Worm (Caenorhabditis elegans): ENCODE measurements around the gene F40G9.12.

The F40G9.12 gene

ce11 chrIII:169478-169877 lies 2.2 kb upstream of the F40G9.12 start, which contains the start of gene F40G9.18:
Gene F40G9.18, minus strand, starts transcription at chrIII:169578.
- TF ChIP-seq ztf-11 (tag; optimal IDR thresholded peaks at IDR 0.05) (no peak), skn-1 (tag; optimal IDR thresholded peaks at IDR 0.05) (no peak), nhr-21 (tag; optimal IDR thresholded peaks at IDR 0.05) (no peak), mbf-1 (tag; optimal IDR thresholded peaks at IDR 0.05) (no peak), nhr-23 (tag; optimal IDR thresholded peaks at IDR 0.05) (no peak), blmp-1 (tag; optimal IDR thresholded peaks at IDR 0.05; ENCODE audit: insufficient read depth) (no peak), nhr-10 (tag; optimal IDR thresholded peaks at IDR 0.05) (no peak), lsy-2 (tag; optimal IDR thresholded peaks at IDR 0.05) (no peak)

ce11 chrIII:173501-173900 lies 1.9 kb downstream of the F40G9.12 start, which contains the start of gene F40G9.19:
Gene F40G9.19, plus strand, starts transcription at chrIII:173801.
- TF ChIP-seq ztf-4 (tag; optimal IDR thresholded peaks at IDR 0.05) (no peak), lin-11 (tag; optimal IDR thresholded peaks at IDR 0.05) (no peak), nhr-10 (tag; optimal IDR thresholded peaks at IDR 0.05) (no peak), elt-3 (tag; optimal IDR thresholded peaks at IDR 0.05) (no peak), zag-1 (tag; optimal IDR thresholded peaks at IDR 0.05) (no peak), ceh-82 (tag; optimal IDR thresholded peaks at IDR 0.05) (no peak), nhr-237 (tag; optimal IDR thresholded peaks at IDR 0.05) (no peak), ceh-16 (tag; optimal IDR thresholded peaks at IDR 0.05) (no peak), egl-27 (tag; optimal IDR thresholded peaks at IDR 0.05) (no peak), unc-62 (GFP tag; optimal IDR thresholded peaks at IDR 0.05) (no peak), sma-3 (GFP tag; optimal IDR thresholded peaks at IDR 0.05) (no peak), fos-1 (tag; optimal IDR thresholded peaks at IDR 0.05) (no peak), R02D3.7 (tag; optimal IDR thresholded peaks at IDR 0.05) (no peak), lin-39 (tag; optimal IDR thresholded peaks at IDR 0.05) (no peak), ztf-11 (tag; optimal IDR thresholded peaks at IDR 0.05) (no peak), aly-2 (tag; optimal IDR thresholded peaks at IDR 0.05) (no peak), sma-9 (GFP tag; optimal IDR thresholded peaks at IDR 0.05) (no peak), sma-9 (tag; optimal IDR thresholded peaks at IDR 0.05) (no peak), nhr-6 (tag; optimal IDR thresholded peaks at IDR 0.05) (no peak), ztf-1 (GFP tag; conservative IDR thresholded peaks at IDR 0.05) (no peak)

- TF ChIP-seq F13H6.1 (tag; optimal IDR thresholded peaks at IDR 0.05) = no peak
- TF ChIP-seq fos-1 (tag; optimal IDR thresholded peaks at IDR 0.05) = peak; percentile 53
- TF ChIP-seq nhr-21 (tag; optimal IDR thresholded peaks at IDR 0.05) = no peak
These were observed 4.1 kb downstream of the F40G9.12 start, which contains the start of gene clec-148 for ce11 chrIII:175733-176132. Gene clec-148, minus strand, starts transcription at chrIII:175833.

DNA sequence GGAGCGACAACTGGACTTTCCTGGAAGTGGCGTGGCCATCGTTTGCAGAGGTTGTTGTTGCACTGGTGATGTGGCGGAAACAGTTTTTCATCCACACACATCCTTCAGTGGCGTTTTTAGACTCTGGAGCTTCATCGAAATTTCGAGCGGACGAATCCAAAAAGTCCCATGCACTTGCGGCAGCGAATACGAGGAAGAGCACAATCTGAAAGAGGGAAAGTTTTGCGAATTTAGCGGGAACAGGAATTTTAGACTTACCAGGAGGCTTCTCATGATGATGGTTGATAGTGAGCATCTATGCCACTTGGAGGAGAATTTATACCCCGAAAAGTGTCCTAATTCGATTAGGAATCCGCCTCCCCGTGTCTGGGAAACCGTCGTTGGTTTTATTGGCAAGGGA lies 6.1 kb downstream of the F40G9.12 start, which contains the start of gene F40G9.14:
Gene F40G9.14 (minus strand): TSS at position 101 of the 400 bp plus-strand sequence.
- TF ChIP-seq mab-5 (tag; optimal IDR thresholded peaks at IDR 0.05) = no peak
- TF ChIP-seq alr-1 (tag; optimal IDR thresholded peaks at IDR 0.05) = no peak

DNA sequence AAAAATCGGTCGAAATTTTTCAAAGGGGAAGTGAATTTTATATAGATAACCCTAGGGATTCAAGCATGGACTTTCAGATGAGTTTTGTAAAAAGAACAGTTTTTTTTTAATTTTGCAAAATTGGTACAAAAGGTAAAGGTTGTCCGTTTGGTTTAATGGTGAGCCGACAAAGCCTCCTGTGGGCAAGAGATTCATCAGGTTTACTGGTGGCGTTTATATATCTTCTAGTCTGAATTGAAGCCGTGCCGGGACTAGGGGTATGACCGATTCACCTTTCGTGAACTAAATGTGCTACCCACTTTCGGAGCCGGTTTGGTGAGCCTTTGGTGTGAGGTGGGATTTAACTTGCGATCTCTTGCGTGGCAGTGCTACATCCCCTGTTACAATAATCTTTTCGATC lies 6.5 kb downstream of the F40G9.12 start:
- TF ChIP-seq ceh-16 (tag; optimal IDR thresholded peaks at IDR 0.05) (no peak), mab-5 (tag; optimal IDR thresholded peaks at IDR 0.05) (no peak)

DNA sequence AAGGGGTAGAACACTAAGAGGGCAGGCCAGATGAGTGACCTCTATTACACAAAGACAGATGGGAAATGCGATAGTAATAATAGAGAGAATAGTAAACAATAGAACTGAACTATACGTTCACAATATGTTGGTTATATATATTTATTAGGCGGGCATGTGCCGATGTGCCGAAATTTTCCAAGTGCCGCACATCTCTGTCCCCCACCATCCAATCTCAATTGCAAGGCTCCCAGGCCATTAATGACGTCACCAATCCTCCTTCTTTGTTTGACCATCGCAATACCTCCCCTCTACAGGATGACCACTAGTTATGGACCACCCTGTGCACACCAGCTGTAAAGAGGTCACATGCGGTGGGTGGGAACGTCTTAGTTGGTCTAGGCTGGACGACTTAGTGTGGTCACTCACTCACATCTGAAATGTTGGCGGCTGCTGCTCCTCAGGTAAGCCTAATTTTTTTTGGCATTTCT lies 7.5 kb downstream of the F40G9.12 start, which contains the start of gene F40G9.6:
Gene F40G9.6 (plus strand): TSS at position 420 of the 470 bp plus-strand sequence.
- TF ChIP-seq elt-1 (tag; optimal IDR thresholded peaks at IDR 0.05) = no peak
- no peak for TF ChIP-seq lin-13 (GFP tag; optimal IDR thresholded peaks at IDR 0.05)
- TF ChIP-seq sma-9 (GFP tag; optimal IDR thresholded peaks at IDR 0.05) = no peak
- no peak for TF ChIP-seq sma-9 (tag; optimal IDR thresholded peaks at IDR 0.05)
- no peak for TF ChIP-seq mdl-1 (tag; optimal IDR thresholded peaks at IDR 0.05)
- no peak for TF ChIP-seq fos-1 (tag; optimal IDR thresholded peaks at IDR 0.05)
- TF ChIP-seq zag-1 (tag; optimal IDR thresholded peaks at IDR 0.05) = no peak
- no peak for TF ChIP-seq nhr-77 (tag; optimal IDR thresholded peaks at IDR 0.05)
- no peak for TF ChIP-seq nhr-23 (tag; optimal IDR thresholded peaks at IDR 0.05)
- TF ChIP-seq blmp-1 (tag; optimal IDR thresholded peaks at IDR 0.05; ENCODE audit: insufficient read depth) = no peak
- no peak for TF ChIP-seq F13H6.1 (tag; optimal IDR thresholded peaks at IDR 0.05)
- TF ChIP-seq ceh-16 (tag; optimal IDR thresholded peaks at IDR 0.05) = no peak
- no peak for TF ChIP-seq nhr-129 (tag; optimal IDR thresholded peaks at IDR 0.05)
- TF ChIP-seq peb-1 (tag; optimal IDR thresholded peaks at IDR 0.05) = no peak
- TF ChIP-seq lin-11 (tag; optimal IDR thresholded peaks at IDR 0.05) = no peak
- no peak for TF ChIP-seq nhr-237 (tag; optimal IDR thresholded peaks at IDR 0.05)
- no peak for TF ChIP-seq crh-2 (tag; optimal IDR thresholded peaks at IDR 0.05)
- TF ChIP-seq nhr-12 (tag; optimal IDR thresholded peaks at IDR 0.05) = no peak
- no peak for TF ChIP-seq unc-62 (GFP tag; optimal IDR thresholded peaks at IDR 0.05)
